Fruit fly (Drosophila melanogaster) whole organism, prepupa: ENCODE results near the gene Tis11.
A peak's percentile ranks its signal among the peaks of the same experiment; 100 is the strongest.

Source experiments
- CG10631 ChIP-seq: fragments of 200-800 bp; sonication (Bioruptor generic); optimal IDR thresholded peaks from 2 replicates; lab custom pipeline; 2016; ENCODE audit warnings: missing biosample characterization, missing genetic modification characterization
- CG10669 ChIP-seq: fragments of 200-800 bp; sonication (Bioruptor generic); optimal IDR thresholded peaks from 3 replicates; lab custom pipeline; 2018; ENCODE audit warnings: missing biosample characterization, mild to moderate bottlenecking, missing genetic modification characterization, moderate library complexity
- CG11902 ChIP-seq: fragments of 200-800 bp; sonication (Bioruptor generic); optimal IDR thresholded peaks from 3 replicates; lab custom pipeline; 2016; ENCODE audit warnings: missing biosample characterization, missing genetic modification characterization
- CG15336 ChIP-seq: fragments of 200-800 bp; sonication (Bioruptor generic); IDR thresholded peaks from 2 replicates; pipeline ENCODE4 v1.3.6; 2022; ENCODE audit warnings: missing biosample characterization, missing genetic modification characterization
- CG1621 ChIP-seq: fragments of 200-800 bp; sonication (Bioruptor generic); optimal IDR thresholded peaks from 3 replicates; lab custom pipeline; 2018; ENCODE audit warnings: missing biosample characterization, mild to moderate bottlenecking, missing genetic modification characterization
- CG16779 ChIP-seq: fragments of 200-800 bp; sonication (Bioruptor generic); optimal IDR thresholded peaks from 3 replicates; lab custom pipeline; 2017; ENCODE audit warnings: missing biosample characterization, mild to moderate bottlenecking, missing genetic modification characterization
- CG31627 ChIP-seq: fragments of 200-800 bp; sonication (Bioruptor generic); optimal IDR thresholded peaks from 3 replicates; lab custom pipeline; 2016; ENCODE audit warnings: missing biosample characterization, missing genetic modification characterization
- CG32006 ChIP-seq: fragments of 200-800 bp; sonication (Bioruptor generic); optimal IDR thresholded peaks from 3 replicates; lab custom pipeline; 2017; ENCODE audit warnings: missing biosample characterization, mild to moderate bottlenecking, missing genetic modification characterization
- CG34406 ChIP-seq: fragments of 200-800 bp; sonication (Bioruptor generic); optimal IDR thresholded peaks from 3 replicates; lab custom pipeline; 2016; ENCODE audit warnings: missing biosample characterization, missing genetic modification characterization
- CG4318 ChIP-seq: fragments of 200-800 bp; sonication (Bioruptor generic); optimal IDR thresholded peaks from 3 replicates; lab custom pipeline; 2017; ENCODE audit warnings: missing biosample characterization, mild to moderate bottlenecking, missing genetic modification characterization
- CG6163 ChIP-seq: fragments of 200-800 bp; sonication (Bioruptor generic); IDR thresholded peaks from 3 replicates; pipeline ENCODE4 v1.3.6; 2022; ENCODE audit warnings: missing biosample characterization, missing genetic modification characterization
- CG6276 ChIP-seq: fragments of 200-800 bp; sonication (Bioruptor generic); optimal IDR thresholded peaks from 2 replicates; lab custom pipeline; 2017; ENCODE audit warnings: missing biosample characterization, mild to moderate bottlenecking, missing genetic modification characterization
- CG6808 ChIP-seq: fragments of 200-800 bp; sonication (Bioruptor generic); optimal IDR thresholded peaks from 3 replicates; lab custom pipeline; 2017; ENCODE audit warnings: missing biosample characterization, missing genetic modification characterization, mild to moderate bottlenecking, moderate library complexity, missing genetic modification reagents
- CG6854 ChIP-seq: fragments of 200-800 bp; sonication (Bioruptor generic); optimal IDR thresholded peaks from 2 replicates; lab custom pipeline; 2017; ENCODE audit warnings: missing biosample characterization, mild to moderate bottlenecking, missing genetic modification characterization
- CG8119 ChIP-seq: fragments of 200-800 bp; sonication (Bioruptor generic); IDR thresholded peaks from 3 replicates; pipeline ENCODE4 v1.3.6; 2022; ENCODE audit warnings: missing biosample characterization, missing genetic modification characterization
- CG9139 ChIP-seq: fragments of 200-800 bp; sonication (Bioruptor generic); optimal IDR thresholded peaks from 3 replicates; lab custom pipeline; 2017; ENCODE audit warnings: missing biosample characterization, mild to moderate bottlenecking, missing genetic modification characterization
- Eip75B ChIP-seq: fragments of 200-800 bp; sonication (Bioruptor generic); optimal IDR thresholded peaks from 3 replicates; lab custom pipeline; 2016; ENCODE audit warnings: missing biosample characterization, missing genetic modification characterization
- Eip93F ChIP-seq: fragments of 200-800 bp; sonication (Bioruptor generic); optimal IDR thresholded peaks from 2 replicates; lab custom pipeline; 2016; ENCODE audit warnings: missing biosample characterization, mild to moderate bottlenecking, missing genetic modification characterization
- Ets21C ChIP-seq: fragments of 200-800 bp; sonication (Bioruptor generic); optimal IDR thresholded peaks from 3 replicates; lab custom pipeline; 2016; ENCODE audit warnings: missing biosample characterization, missing genetic modification characterization
- Ets96B ChIP-seq: fragments of 200-800 bp; optimal IDR thresholded peaks from 2 replicates; lab custom pipeline; 2019; ENCODE audit warnings: missing biosample characterization, mild to moderate bottlenecking, missing genetic modification characterization, moderate library complexity
- Hr38 ChIP-seq: sonication (Bioruptor generic); optimal IDR thresholded peaks from 2 replicates; lab custom pipeline; 2016; ENCODE audit warnings: missing biosample characterization, missing genetic modification characterization
- Hr39 ChIP-seq: fragments of 200-800 bp; sonication (Bioruptor generic); optimal IDR thresholded peaks from 2 replicates; lab custom pipeline; 2016; ENCODE audit warnings: missing biosample characterization, missing genetic modification characterization
- Lpt ChIP-seq: fragments of 200-800 bp; sonication (Bioruptor generic); optimal IDR thresholded peaks from 3 replicates; lab custom pipeline; 2016; ENCODE audit warnings: missing biosample characterization, missing genetic modification characterization
- Met ChIP-seq: fragments of 200-800 bp; sonication (Bioruptor generic); optimal IDR thresholded peaks from 3 replicates; lab custom pipeline; 2016; ENCODE audit warnings: missing biosample characterization, missing genetic modification characterization
- OdsH ChIP-seq: fragments of 200-800 bp; sonication (Bioruptor generic); optimal IDR thresholded peaks from 3 replicates; lab custom pipeline; 2016; ENCODE audit warnings: missing biosample characterization, missing genetic modification characterization
- Smox ChIP-seq: fragments of 200-800 bp; sonication (Bioruptor generic); optimal IDR thresholded peaks from 3 replicates; lab custom pipeline; 2016; ENCODE audit warnings: missing biosample characterization, missing genetic modification characterization
- Sox102F ChIP-seq: fragments of 200-800 bp; sonication (Bioruptor generic); optimal IDR thresholded peaks from 2 replicates; lab custom pipeline; 2016; ENCODE audit warnings: missing biosample characterization, mild to moderate bottlenecking, missing genetic modification characterization
- Sox14 ChIP-seq: fragments of 200-800 bp; sonication (Bioruptor generic); optimal IDR thresholded peaks from 3 replicates; lab custom pipeline; 2016; ENCODE audit warnings: missing biosample characterization, missing genetic modification characterization
- Sox15 ChIP-seq: fragments of 200-800 bp; sonication (Bioruptor generic); optimal IDR thresholded peaks from 3 replicates; lab custom pipeline; 2016; ENCODE audit warnings: missing biosample characterization, missing genetic modification characterization
- achi ChIP-seq: fragments of 200-800 bp; sonication (Bioruptor generic); optimal IDR thresholded peaks from 3 replicates; lab custom pipeline; 2016; ENCODE audit warnings: missing biosample characterization, missing genetic modification characterization
- acj6 ChIP-seq: fragments of 200-800 bp; sonication (Bioruptor generic); optimal IDR thresholded peaks from 3 replicates; lab custom pipeline; 2016; ENCODE audit warnings: missing biosample characterization, missing genetic modification characterization
- cyc ChIP-seq: fragments of 200-800 bp; sonication (Bioruptor generic); optimal IDR thresholded peaks from 3 replicates; lab custom pipeline; 2016; ENCODE audit warnings: missing biosample characterization, missing genetic modification characterization
- dac ChIP-seq: fragments of 200-800 bp; sonication (Bioruptor generic); optimal IDR thresholded peaks from 2 replicates; lab custom pipeline; 2017; ENCODE audit warnings: missing biosample characterization, mild to moderate bottlenecking, missing genetic modification characterization
- dsx ChIP-seq: fragments of 200-800 bp; optimal IDR thresholded peaks from 3 replicates; lab custom pipeline; 2019; ENCODE audit warnings: missing biosample characterization, mild to moderate bottlenecking, missing genetic modification characterization, moderate library complexity; ENCODE audit not compliant: poor library complexity, severe bottlenecking
- eg ChIP-seq: fragments of 200-800 bp; sonication (Bioruptor generic); IDR thresholded peaks from 3 replicates; pipeline ENCODE4 v1.3.6; 2022; ENCODE audit warnings: missing biosample characterization, missing genetic modification characterization
- fd59A ChIP-seq: fragments of 200-800 bp; sonication (Bioruptor generic); optimal IDR thresholded peaks from 2 replicates; lab custom pipeline; 2017; ENCODE audit warnings: missing biosample characterization, mild to moderate bottlenecking, missing genetic modification characterization, missing genetic modification reagents
- net ChIP-seq: fragments of 200-800 bp; sonication (Bioruptor generic); optimal IDR thresholded peaks from 3 replicates; lab custom pipeline; 2016; ENCODE audit warnings: missing biosample characterization, missing genetic modification characterization
- salr ChIP-seq, 2 experiments: fragments of 200-800 bp; sonication (Bioruptor generic); optimal IDR thresholded peaks; 3 replicates each; lab custom pipeline; 2016 to 2018; ENCODE audit warnings: missing biosample characterization in 2 of 2, missing genetic modification characterization in 2 of 2, mild to moderate bottlenecking in 1 of 2
- spab ChIP-seq: fragments of 200-800 bp; sonication (Bioruptor generic); optimal IDR thresholded peaks from 2 replicates; lab custom pipeline; 2017; ENCODE audit warnings: missing biosample characterization, mild to moderate bottlenecking, missing genetic modification characterization, missing genetic modification reagents
- ss ChIP-seq, 2 experiments: fragments of 200-800 bp; sonication (Bioruptor generic); optimal IDR thresholded peaks; 2 replicates in 1 of 2; 3 replicates in 1 of 2; lab custom pipeline; 2017 to 2018; ENCODE audit warnings: mild to moderate bottlenecking in 2 of 2, missing biosample characterization in 2 of 2, missing genetic modification characterization in 2 of 2, moderate library complexity in 1 of 2
- svp ChIP-seq: fragments of 200-800 bp; sonication (Bioruptor generic); peaks from one replicate; lab custom pipeline; 2016; ENCODE audit warnings: missing biosample characterization, missing genetic modification characterization
- topi ChIP-seq: fragments of 200-800 bp; sonication (Bioruptor generic); optimal IDR thresholded peaks from 3 replicates; lab custom pipeline; 2016; ENCODE audit warnings: missing biosample characterization, missing genetic modification characterization
- vri ChIP-seq: fragments of 200-800 bp; sonication (Bioruptor generic); optimal IDR thresholded peaks from 3 replicates; lab custom pipeline; 2016; ENCODE audit warnings: missing biosample characterization, mild to moderate bottlenecking, missing genetic modification characterization

The Tis11 gene

DNA sequence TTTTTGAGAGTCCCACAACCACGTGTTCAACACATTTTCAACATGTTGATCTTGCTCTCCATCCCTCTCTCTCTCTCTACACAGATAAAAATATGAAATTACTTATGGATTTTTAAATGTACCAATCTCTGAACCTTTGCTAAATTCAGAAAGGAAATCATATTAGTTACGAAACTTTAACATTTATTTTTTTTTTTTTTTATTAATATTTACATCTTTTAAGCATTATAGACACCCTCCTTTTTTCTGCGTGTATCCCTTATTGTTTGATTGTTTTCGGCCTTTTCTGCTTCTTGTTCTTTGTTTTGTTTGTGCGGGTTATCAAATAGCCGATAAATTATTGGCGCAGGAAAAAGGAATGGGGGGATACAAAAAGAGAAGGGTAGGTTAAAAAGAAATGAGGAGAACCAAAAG lies 7.3 kb downstream of the Tis11 start (continued):
- TF ChIP-seq Met (GFP tag; lab: Kevin White, UChicago) (peak; percentile 93), CG6163 (peak; percentile 87), Eip75B (GFP tag; lab: Kevin White, UChicago) (peak; percentile 83), Lpt (GFP tag; lab: Kevin White, UChicago) (peak; percentile 73), CG9139 (GFP tag; lab: Kevin White, UChicago) (peak; percentile 50), achi (GFP tag; lab: Kevin White, UChicago) (peak; percentile 85), acj6 (GFP tag; lab: Kevin White, UChicago) (peak; percentile 78), CG10669 (GFP tag; lab: Kevin White, UChicago) (peak; percentile 80), dsx (GFP tag; lab: Kevin White, UChicago) (peak; percentile 89), CG16779 (peak; percentile 63), Sox14 (GFP tag; lab: Kevin White, UChicago) (peak; percentile 80), Sox102F (GFP tag; lab: Kevin White, UChicago) (peak; percentile 90), ss (GFP tag; optimal IDR thresholded peaks at IDR 0.05; lab: Kevin White, UChicago) (peak; percentile 77 to 83), Hr39 (GFP tag; lab: Kevin White, UChicago) (peak; percentile 78), CG6854 (peak; percentile 77), Ets96B (tag; lab: Kevin White, UChicago) (peak; percentile 87), CG6276 (GFP tag; lab: Kevin White, UChicago) (peak; percentile 46), vri (GFP tag; lab: Kevin White, UChicago) (peak; percentile 81), CG1621 (tag; lab: Kevin White, UChicago) (peak; percentile 66), CG6808 (GFP tag; lab: Kevin White, UChicago) (peak; percentile 70), Sox15 (GFP tag; lab: Kevin White, UChicago) (peak; percentile 67), eg (peak; percentile 87), svp (GFP tag; lab: Kevin White, UChicago) (peak; percentile 96), CG4318 (GFP tag; lab: Kevin White, UChicago) (peak; percentile 8), salr (GFP tag; optimal IDR thresholded peaks at IDR 0.05; lab: Kevin White, UChicago) (peak; percentile 28 to 65), Hr38 (GFP tag; lab: Kevin White, UChicago) (no peak), fd59A (peak; percentile 66), spab (GFP tag; lab: Kevin White, UChicago) (peak; percentile 76), Ets21C (GFP tag; lab: Kevin White, UChicago) (peak; percentile 70), CG32006 (peak; percentile 72)

DNA sequence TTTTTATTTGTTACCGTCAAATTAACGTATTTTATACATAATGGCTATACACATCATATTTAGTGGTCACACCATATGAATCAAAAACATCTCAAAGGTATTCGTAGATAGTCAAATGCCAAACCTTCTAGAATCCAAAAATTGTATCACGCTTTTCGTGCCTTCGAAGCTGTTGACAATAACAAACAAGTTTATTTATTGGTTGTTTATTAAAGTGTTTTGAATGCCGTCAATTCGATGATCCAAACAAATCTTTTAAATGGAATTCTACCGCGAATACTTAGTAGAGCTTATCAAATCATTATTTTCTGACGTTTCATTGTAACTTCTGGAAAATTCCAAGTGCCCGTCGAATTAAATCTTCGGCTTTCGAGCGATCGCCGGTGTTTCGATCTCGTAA lies 7.8 kb downstream of the Tis11 start:
- TF ChIP-seq CG16779 (no peak), spab (GFP tag; lab: Kevin White, UChicago) (no peak)

DNA sequence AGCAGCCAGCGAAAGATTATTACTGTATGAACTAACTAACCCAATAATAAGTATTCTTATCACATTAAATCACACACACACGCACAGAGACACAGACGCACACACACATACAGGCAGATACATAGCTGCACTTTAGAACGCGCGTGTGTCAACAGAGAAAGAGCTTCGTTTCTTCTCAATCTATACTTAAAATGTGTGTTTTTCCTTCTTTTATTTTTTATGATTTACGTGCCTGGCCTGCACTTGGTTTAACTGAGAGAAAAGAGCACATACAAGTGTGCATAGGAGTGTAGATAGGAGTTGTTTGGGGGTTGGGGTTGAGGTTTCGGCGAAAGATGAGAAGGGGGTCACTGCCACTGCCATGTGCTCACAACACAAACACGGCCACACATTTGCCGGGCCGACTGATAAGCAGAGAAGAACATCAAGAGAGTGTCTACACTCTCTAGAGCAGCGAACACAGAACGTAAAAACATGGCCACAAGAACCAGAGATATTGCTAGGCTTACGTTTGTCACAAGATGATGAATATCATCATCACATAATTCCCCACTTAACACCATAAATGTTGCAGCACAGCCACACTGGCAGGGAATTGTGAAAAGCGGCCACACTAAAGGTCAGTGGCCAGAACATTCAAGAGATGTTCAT lies 8.5 kb downstream of the Tis11 start:
- TF ChIP-seq eg (no peak), OdsH (no peak), Smox (GFP tag; lab: Kevin White, UChicago) (no peak), fd59A (no peak), CG11902 (no peak), salr (GFP tag; optimal IDR thresholded peaks at IDR 0.05; lab: Kevin White, UChicago) (no peak), CG10669 (GFP tag; lab: Kevin White, UChicago) (no peak), cyc (no peak), Ets21C (GFP tag; lab: Kevin White, UChicago) (no peak), net (GFP tag; lab: Kevin White, UChicago) (no peak), Hr39 (GFP tag; lab: Kevin White, UChicago) (no peak), spab (GFP tag; lab: Kevin White, UChicago) (no peak), CG34406 (GFP tag; lab: Kevin White, UChicago) (no peak), CG6163 (peak; percentile 10; the same call in 1 of the 3 replicates), ss (GFP tag; optimal IDR thresholded peaks at IDR 0.05; lab: Kevin White, UChicago) (peak; percentile 26 to 61), CG10631 (GFP tag; lab: Kevin White, UChicago) (no peak), CG16779 (no peak), CG9139 (GFP tag; lab: Kevin White, UChicago) (no peak), achi (GFP tag; lab: Kevin White, UChicago) (no peak), vri (GFP tag; lab: Kevin White, UChicago) (peak; percentile 47), dsx (GFP tag; lab: Kevin White, UChicago) (peak; percentile 10), topi (no peak), Eip93F (GFP tag; lab: Kevin White, UChicago) (no peak), CG15336 (GFP tag; lab: Robert Waterston, UW) (peak; percentile 28; the same call in 1 of the 2 replicates), dac (no peak), Sox15 (GFP tag; lab: Kevin White, UChicago) (no peak), CG31627 (no peak), CG8119 (GFP tag; lab: Robert Waterston, UW) (no peak), Sox14 (GFP tag; lab: Kevin White, UChicago) (no peak), Met (GFP tag; lab: Kevin White, UChicago) (no peak), svp (GFP tag; lab: Kevin White, UChicago) (peak; percentile 89)
